Worm (Caenorhabditis elegans): ENCODE results near the gene F55B12.2.

F55B12.2 gene

DNA sequence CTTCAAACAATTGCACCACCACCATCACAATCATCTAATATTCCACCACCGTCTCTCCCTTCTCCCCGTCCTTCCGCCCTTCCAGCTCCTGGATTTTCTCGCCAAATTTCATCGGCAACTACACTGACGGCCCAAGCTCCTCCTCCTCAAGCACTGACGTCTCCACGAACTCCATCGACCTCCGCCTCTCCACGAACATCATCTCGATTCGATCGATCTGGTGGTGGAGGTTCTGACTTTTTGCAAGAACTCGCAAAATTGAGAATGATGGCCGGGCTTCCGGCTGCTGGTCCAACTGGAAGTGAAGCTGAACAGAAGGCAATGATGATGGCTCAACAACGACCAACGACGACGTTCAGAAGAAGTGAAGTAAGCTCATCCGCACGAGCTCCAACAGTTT is 22.7 kb downstream of the F55B12.2 start:
- TF ChIP-seq unc-30 (tag; optimal IDR thresholded peaks at IDR 0.05) = no peak
- TF ChIP-seq unc-86 (tag; optimal IDR thresholded peaks at IDR 0.05) = no peak
- no peak for TF ChIP-seq fkh-8 (tag; optimal IDR thresholded peaks at IDR 0.05)
- no peak for TF ChIP-seq ztf-11 (tag; optimal IDR thresholded peaks at IDR 0.05)
- no peak for TF ChIP-seq zag-1 (tag; optimal IDR thresholded peaks at IDR 0.05)
- TF ChIP-seq nhr-20 (tag; optimal IDR thresholded peaks at IDR 0.05) = no peak
- no peak for TF ChIP-seq nhr-71 (tag; optimal IDR thresholded peaks at IDR 0.05)

DNA sequence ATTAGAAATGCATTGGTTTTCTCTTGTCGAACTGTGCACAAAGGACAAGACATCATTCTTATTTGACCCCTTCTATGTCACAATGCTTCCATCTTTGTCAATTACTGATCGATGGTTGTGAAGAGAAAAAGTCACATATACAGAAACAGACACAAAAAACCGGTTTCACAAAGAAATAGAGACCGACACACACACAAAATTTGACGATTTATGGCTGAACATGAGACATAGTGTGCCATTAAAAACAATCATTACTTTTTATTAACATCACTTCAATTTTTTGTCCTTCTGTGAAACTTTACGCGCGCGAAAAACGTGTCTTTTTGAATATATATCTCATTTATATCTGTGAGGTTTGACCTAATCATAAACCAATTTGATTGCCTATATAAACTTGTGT is 26.2 kb downstream of the F55B12.2 start:
- TF ChIP-seq nhr-84 (tag; optimal IDR thresholded peaks at IDR 0.05) = no peak
- TF ChIP-seq efl-3 (GFP tag; optimal IDR thresholded peaks at IDR 0.05) = no peak
- TF ChIP-seq zip-4 (GFP tag; optimal IDR thresholded peaks at IDR 0.05) = no peak
- no peak for TF ChIP-seq fkh-8 (tag; optimal IDR thresholded peaks at IDR 0.05)
- no peak for TF ChIP-seq nhr-28 (tag; optimal IDR thresholded peaks at IDR 0.05)
- peak; percentile 41; the same call in 1 of the 2 replicates for TF ChIP-seq nhr-19 (GFP tag; conservative IDR thresholded peaks at IDR 0.05)
- no peak for TF ChIP-seq ceh-90 (tag; optimal IDR thresholded peaks at IDR 0.05)
- peak; percentile 20 for TF ChIP-seq tbx-2 (tag; optimal IDR thresholded peaks at IDR 0.05)
- peak in 2 of 3 experiments; percentile 30 to 42 for TF ChIP-seq dpl-1 (GFP tag; optimal IDR thresholded peaks at IDR 0.05)
- TF ChIP-seq zag-1 (tag; optimal IDR thresholded peaks at IDR 0.05) = no peak
- TF ChIP-seq lin-14 (GFP tag; optimal IDR thresholded peaks at IDR 0.05) = peak; percentile 82
- peak; percentile 91 for TF ChIP-seq grh-1 (GFP tag; IDR thresholded peaks at IDR 0.05)
- TF ChIP-seq egl-27 (tag; optimal IDR thresholded peaks at IDR 0.05) = no peak
- TF ChIP-seq efl-1 (optimal IDR thresholded peaks at IDR 0.05) = no peak
- no peak for TF ChIP-seq efl-1 (GFP tag; optimal IDR thresholded peaks at IDR 0.05 in 1 of 2)
- no peak for TF ChIP-seq ceh-63 (GFP tag; optimal IDR thresholded peaks at IDR 0.05)
- TF ChIP-seq jun-1 (tag; optimal IDR thresholded peaks at IDR 0.05) = no peak
- TF ChIP-seq tlp-1 (tag; optimal IDR thresholded peaks at IDR 0.05) = no peak
- TF ChIP-seq blmp-1 (tag; optimal IDR thresholded peaks at IDR 0.05) = peak; percentile 54
- TF ChIP-seq C34B4.2 (tag; optimal IDR thresholded peaks at IDR 0.05) = no peak
- no peak for TF ChIP-seq nhr-12 (tag; optimal IDR thresholded peaks at IDR 0.05)
- no peak for TF ChIP-seq swsn-7 (tag; optimal IDR thresholded peaks at IDR 0.05)
- no peak for TF ChIP-seq lin-13 (GFP tag; optimal IDR thresholded peaks at IDR 0.05)
- TF ChIP-seq lin-15B (tag; optimal IDR thresholded peaks at IDR 0.05) = no peak
- TF ChIP-seq pax-3 (tag; optimal IDR thresholded peaks at IDR 0.05) = no peak
- TF ChIP-seq egl-13 (tag; optimal IDR thresholded peaks at IDR 0.05) = no peak
- no peak for TF ChIP-seq pag-3 (tag; optimal IDR thresholded peaks at IDR 0.05; ENCODE audit: borderline replicate concordance, insufficient read depth)
- TF ChIP-seq nhr-71 (tag; optimal IDR thresholded peaks at IDR 0.05) = peak; percentile 60
- TF ChIP-seq unc-98 (GFP tag; IDR thresholded peaks at IDR 0.05) = no peak
- peak; percentile 31 for TF ChIP-seq unc-130 (tag; optimal IDR thresholded peaks at IDR 0.05)
- TF ChIP-seq fos-1 (tag; optimal IDR thresholded peaks at IDR 0.05) = no peak
- no peak for TF ChIP-seq nhr-237 (tag; optimal IDR thresholded peaks at IDR 0.05)
- no peak for TF ChIP-seq mab-9 (GFP tag; IDR thresholded peaks at IDR 0.05)
- no peak for TF ChIP-seq mef-2 (tag; optimal IDR thresholded peaks at IDR 0.05)
- peak in 2 of 6 experiments; percentile 54 to 67 for TF ChIP-seq elt-3 (tag; optimal IDR thresholded peaks at IDR 0.05)
- TF ChIP-seq vab-15 (tag; optimal IDR thresholded peaks at IDR 0.05) = peak; percentile 32
- TF ChIP-seq sox-4 (tag; optimal IDR thresholded peaks at IDR 0.05) = no peak
- TF ChIP-seq ceh-88 (GFP tag; IDR thresholded peaks at IDR 0.05) = no peak
- no peak for TF ChIP-seq lin-39 (tag; optimal IDR thresholded peaks at IDR 0.05)
- no peak for TF ChIP-seq sup-37 (GFP tag; optimal IDR thresholded peaks at IDR 0.05)
- TF ChIP-seq aly-2 (tag; optimal IDR thresholded peaks at IDR 0.05) = no peak
- peak in 1 of 2 experiments; percentile 57 for TF ChIP-seq lin-35 (GFP tag; optimal IDR thresholded peaks at IDR 0.05)
- TF ChIP-seq ceh-8 (GFP tag; optimal IDR thresholded peaks at IDR 0.05) = no peak
- peak; percentile 4 for TF ChIP-seq unc-86 (tag; optimal IDR thresholded peaks at IDR 0.05)
- no peak for TF ChIP-seq hpl-2 (GFP tag; optimal IDR thresholded peaks at IDR 0.05)
- peak in 1 of 2 experiments; percentile 58 for TF ChIP-seq lsy-2 (tag; optimal IDR thresholded peaks at IDR 0.05)
- no peak for TF ChIP-seq ets-5 (GFP tag; IDR thresholded peaks at IDR 0.05)
- peak in 1 of 2 experiments; percentile 25 for TF ChIP-seq ztf-11 (tag; optimal IDR thresholded peaks at IDR 0.05)
- no peak for TF ChIP-seq fkh-4 (tag; optimal IDR thresholded peaks at IDR 0.05; ENCODE audit: borderline replicate concordance)
